Fruit fly (Drosophila melanogaster) whole organism, prepupa: Measurements from ENCODE around the gene CG14989.
A peak's percentile ranks its signal among the peaks of the same experiment; 100 is the strongest.

Source experiments
- Blimp-1 ChIP-seq: fragments of 200-800 bp; sonication (Bioruptor generic); optimal IDR thresholded peaks from 3 replicates; lab custom pipeline; 2017; ENCODE audit warnings: missing biosample characterization, missing genetic modification characterization, mild to moderate bottlenecking, moderate library complexity, missing genetic modification reagents
- CG10631 ChIP-seq: fragments of 200-800 bp; sonication (Bioruptor generic); optimal IDR thresholded peaks from 2 replicates; lab custom pipeline; 2016; ENCODE audit warnings: missing biosample characterization, missing genetic modification characterization
- CG15336 ChIP-seq: fragments of 200-800 bp; sonication (Bioruptor generic); IDR thresholded peaks from 2 replicates; pipeline ENCODE4 v1.3.6; 2022; ENCODE audit warnings: missing biosample characterization, missing genetic modification characterization
- CG3032 ChIP-seq: fragments of 200-800 bp; optimal IDR thresholded peaks from 2 replicates; lab custom pipeline; 2019; ENCODE audit warnings: missing biosample characterization, mild to moderate bottlenecking, missing genetic modification characterization, moderate library complexity
- CG6163 ChIP-seq: fragments of 200-800 bp; sonication (Bioruptor generic); IDR thresholded peaks from 3 replicates; pipeline ENCODE4 v1.3.6; 2022; ENCODE audit warnings: missing biosample characterization, missing genetic modification characterization
- CG6276 ChIP-seq: fragments of 200-800 bp; sonication (Bioruptor generic); optimal IDR thresholded peaks from 2 replicates; lab custom pipeline; 2017; ENCODE audit warnings: missing biosample characterization, mild to moderate bottlenecking, missing genetic modification characterization
- CG6854 ChIP-seq: fragments of 200-800 bp; sonication (Bioruptor generic); optimal IDR thresholded peaks from 2 replicates; lab custom pipeline; 2017; ENCODE audit warnings: missing biosample characterization, mild to moderate bottlenecking, missing genetic modification characterization
- CG7368 ChIP-seq: fragments of 200-800 bp; sonication (Bioruptor generic); optimal IDR thresholded peaks from 3 replicates; lab custom pipeline; 2016; ENCODE audit warnings: missing biosample characterization, missing genetic modification characterization
- CG8119 ChIP-seq: fragments of 200-800 bp; sonication (Bioruptor generic); IDR thresholded peaks from 3 replicates; pipeline ENCODE4 v1.3.6; 2022; ENCODE audit warnings: missing biosample characterization, missing genetic modification characterization
- CG9139 ChIP-seq: fragments of 200-800 bp; sonication (Bioruptor generic); optimal IDR thresholded peaks from 3 replicates; lab custom pipeline; 2017; ENCODE audit warnings: missing biosample characterization, mild to moderate bottlenecking, missing genetic modification characterization
- Eip75B ChIP-seq: fragments of 200-800 bp; sonication (Bioruptor generic); optimal IDR thresholded peaks from 3 replicates; lab custom pipeline; 2016; ENCODE audit warnings: missing biosample characterization, missing genetic modification characterization
- Eip78C ChIP-seq: fragments of 200-800 bp; sonication (Bioruptor generic); peaks from one replicate; lab custom pipeline; 2016; ENCODE audit warnings: missing biosample characterization, missing genetic modification characterization
- Eip93F ChIP-seq: fragments of 200-800 bp; sonication (Bioruptor generic); optimal IDR thresholded peaks from 2 replicates; lab custom pipeline; 2016; ENCODE audit warnings: missing biosample characterization, mild to moderate bottlenecking, missing genetic modification characterization
- Ets21C ChIP-seq: fragments of 200-800 bp; sonication (Bioruptor generic); optimal IDR thresholded peaks from 3 replicates; lab custom pipeline; 2016; ENCODE audit warnings: missing biosample characterization, missing genetic modification characterization
- Ets96B ChIP-seq: fragments of 200-800 bp; optimal IDR thresholded peaks from 2 replicates; lab custom pipeline; 2019; ENCODE audit warnings: missing biosample characterization, mild to moderate bottlenecking, missing genetic modification characterization, moderate library complexity
- Gug ChIP-seq: fragments of 200-800 bp; sonication (Bioruptor generic); IDR thresholded peaks from 2 replicates; pipeline ENCODE4 v1.3.6; 2022; ENCODE audit warnings: missing biosample characterization, missing genetic modification characterization
- Hr38 ChIP-seq: sonication (Bioruptor generic); optimal IDR thresholded peaks from 2 replicates; lab custom pipeline; 2016; ENCODE audit warnings: missing biosample characterization, missing genetic modification characterization
- Hr4 ChIP-seq: fragments of 200-800 bp; sonication (Bioruptor generic); optimal IDR thresholded peaks from 3 replicates; lab custom pipeline; 2016; ENCODE audit warnings: missing biosample characterization, missing genetic modification characterization
- Met ChIP-seq: fragments of 200-800 bp; sonication (Bioruptor generic); optimal IDR thresholded peaks from 3 replicates; lab custom pipeline; 2016; ENCODE audit warnings: missing biosample characterization, missing genetic modification characterization
- OdsH ChIP-seq: fragments of 200-800 bp; sonication (Bioruptor generic); optimal IDR thresholded peaks from 3 replicates; lab custom pipeline; 2016; ENCODE audit warnings: missing biosample characterization, missing genetic modification characterization
- Sox15 ChIP-seq: fragments of 200-800 bp; sonication (Bioruptor generic); optimal IDR thresholded peaks from 3 replicates; lab custom pipeline; 2016; ENCODE audit warnings: missing biosample characterization, missing genetic modification characterization
- acj6 ChIP-seq: fragments of 200-800 bp; sonication (Bioruptor generic); optimal IDR thresholded peaks from 3 replicates; lab custom pipeline; 2016; ENCODE audit warnings: missing biosample characterization, missing genetic modification characterization
- cyc ChIP-seq: fragments of 200-800 bp; sonication (Bioruptor generic); optimal IDR thresholded peaks from 3 replicates; lab custom pipeline; 2016; ENCODE audit warnings: missing biosample characterization, missing genetic modification characterization
- eg ChIP-seq: fragments of 200-800 bp; sonication (Bioruptor generic); IDR thresholded peaks from 3 replicates; pipeline ENCODE4 v1.3.6; 2022; ENCODE audit warnings: missing biosample characterization, missing genetic modification characterization
- esn ChIP-seq: fragments of 200-800 bp; sonication (Bioruptor generic); optimal IDR thresholded peaks from 2 replicates; lab custom pipeline; 2016; ENCODE audit warnings: missing biosample characterization, mild to moderate bottlenecking, missing genetic modification characterization, moderate library complexity
- fd59A ChIP-seq: fragments of 200-800 bp; sonication (Bioruptor generic); optimal IDR thresholded peaks from 2 replicates; lab custom pipeline; 2017; ENCODE audit warnings: missing biosample characterization, mild to moderate bottlenecking, missing genetic modification characterization, missing genetic modification reagents
- fd85E ChIP-seq: fragments of 200-800 bp; sonication (Bioruptor generic); optimal IDR thresholded peaks from 3 replicates; lab custom pipeline; 2016; ENCODE audit warnings: missing biosample characterization, missing genetic modification characterization
- fkh ChIP-seq: fragments of 200-800 bp; sonication (Bioruptor generic); optimal IDR thresholded peaks from 3 replicates; lab custom pipeline; 2017; ENCODE audit warnings: missing biosample characterization, mild to moderate bottlenecking, missing genetic modification characterization, moderate library complexity
- lz ChIP-seq: fragments of 200-800 bp; sonication (Bioruptor generic); optimal IDR thresholded peaks from 3 replicates; lab custom pipeline; 2016; ENCODE audit warnings: missing biosample characterization, missing genetic modification characterization
- net ChIP-seq: fragments of 200-800 bp; sonication (Bioruptor generic); optimal IDR thresholded peaks from 3 replicates; lab custom pipeline; 2016; ENCODE audit warnings: missing biosample characterization, missing genetic modification characterization
- pdm3 ChIP-seq: fragments of 200-800 bp; sonication (Bioruptor generic); optimal IDR thresholded peaks from 3 replicates; lab custom pipeline; 2016; ENCODE audit warnings: missing biosample characterization, missing genetic modification characterization
- spab ChIP-seq: fragments of 200-800 bp; sonication (Bioruptor generic); optimal IDR thresholded peaks from 2 replicates; lab custom pipeline; 2017; ENCODE audit warnings: missing biosample characterization, mild to moderate bottlenecking, missing genetic modification characterization, missing genetic modification reagents
- ss ChIP-seq, 2 experiments: fragments of 200-800 bp; sonication (Bioruptor generic); optimal IDR thresholded peaks; 2 replicates in 1 of 2; 3 replicates in 1 of 2; lab custom pipeline; 2017 to 2018; ENCODE audit warnings: mild to moderate bottlenecking in 2 of 2, missing biosample characterization in 2 of 2, missing genetic modification characterization in 2 of 2, moderate library complexity in 1 of 2
- svp ChIP-seq: fragments of 200-800 bp; sonication (Bioruptor generic); peaks from one replicate; lab custom pipeline; 2016; ENCODE audit warnings: missing biosample characterization, missing genetic modification characterization

CG14989 gene

DNA sequence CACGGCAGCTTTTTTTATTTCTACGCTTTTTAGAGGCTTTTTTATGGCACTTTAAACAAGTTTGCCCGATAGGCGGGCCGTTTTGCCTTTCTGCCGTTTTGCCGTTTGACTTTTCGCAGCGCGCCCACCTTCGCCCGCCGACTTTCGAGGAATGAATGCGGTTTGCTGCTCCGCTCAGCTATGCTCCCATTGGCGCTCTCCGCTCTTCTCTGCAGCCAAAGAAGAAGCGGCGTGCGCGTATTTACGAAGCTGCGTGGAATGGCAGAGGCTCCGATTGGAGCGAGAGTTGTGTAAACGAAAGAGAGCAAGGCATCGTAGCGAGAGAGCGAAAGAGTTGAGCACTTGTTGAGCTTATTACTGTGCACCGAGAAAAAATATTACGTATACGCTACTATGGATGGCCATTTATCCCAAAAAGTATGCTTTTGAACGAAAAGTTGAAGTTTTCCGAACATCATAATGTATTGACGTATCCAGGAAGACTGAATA lies 15.8 kb upstream of the CG14989 start, which contains the start of gene wit (continued):
- TF ChIP-seq lz (GFP tag; lab: Kevin White, UChicago): peak; percentile 24
- no peak for TF ChIP-seq Blimp-1 (GFP tag; lab: Kevin White, UChicago)
- TF ChIP-seq Hr38 (GFP tag; lab: Kevin White, UChicago): no peak
- no peak for TF ChIP-seq Eip93F (GFP tag; lab: Kevin White, UChicago)
- peak; percentile 69; the same call in 1 of the 2 replicates for TF ChIP-seq CG15336 (GFP tag; lab: Robert Waterston, UW)
- TF ChIP-seq CG6276 (GFP tag; lab: Kevin White, UChicago): peak; percentile 58
- peak; percentile 35 to 43 for TF ChIP-seq ss (GFP tag; optimal IDR thresholded peaks at IDR 0.05; lab: Kevin White, UChicago)
- TF ChIP-seq esn (GFP tag; lab: Kevin White, UChicago): peak; percentile 38
- TF ChIP-seq Eip78C (GFP tag; lab: Kevin White, UChicago): peak; percentile 75
- TF ChIP-seq fkh: peak; percentile 21
- peak; percentile 56 for TF ChIP-seq Hr4 (GFP tag; lab: Kevin White, UChicago)
- TF ChIP-seq spab (GFP tag; lab: Kevin White, UChicago): no peak
- TF ChIP-seq Sox15: no peak
- TF ChIP-seq fd59A: no peak
- no peak for TF ChIP-seq CG3032
- no peak for TF ChIP-seq fd85E (GFP tag; lab: Kevin White, UChicago)
- peak; percentile 14 for TF ChIP-seq Eip75B
- no peak for TF ChIP-seq Ets21C (GFP tag; lab: Kevin White, UChicago)
- peak; percentile 87 for TF ChIP-seq CG6854 (GFP tag; lab: Kevin White, UChicago)
- peak; percentile 38 for TF ChIP-seq net
- peak; percentile 55; the same call in 1 of the 3 replicates for TF ChIP-seq CG6163 (GFP tag; lab: Robert Waterston, UW)
- TF ChIP-seq cyc (GFP tag; lab: Kevin White, UChicago): no peak

DNA sequence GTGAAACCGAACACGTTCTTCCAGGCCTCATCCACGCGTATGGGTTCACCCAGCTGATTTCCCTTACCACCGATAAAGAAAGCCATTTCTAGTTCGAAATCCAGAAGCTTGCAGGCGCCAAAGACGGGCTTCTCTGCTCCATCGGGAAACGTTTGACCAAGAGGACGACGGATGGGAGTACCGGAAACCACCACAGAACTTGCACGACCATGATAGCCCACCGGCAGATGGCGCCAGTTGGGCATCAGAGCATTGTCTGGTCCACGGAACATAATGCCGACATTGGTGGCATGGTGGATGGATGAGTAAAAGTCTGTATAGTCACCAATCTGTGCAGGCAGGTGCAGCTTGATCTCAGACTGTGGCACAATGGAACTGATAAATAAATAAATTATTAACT lies 14.7 kb upstream of the CG14989 start:
- no peak for TF ChIP-seq CG10631 (GFP tag; lab: Kevin White, UChicago)
- TF ChIP-seq net: no peak
- TF ChIP-seq esn (GFP tag; lab: Kevin White, UChicago): no peak
- no peak for TF ChIP-seq Eip78C (GFP tag; lab: Kevin White, UChicago)
- TF ChIP-seq CG6854 (GFP tag; lab: Kevin White, UChicago): no peak
- TF ChIP-seq fd85E (GFP tag; lab: Kevin White, UChicago): no peak
- TF ChIP-seq CG15336 (GFP tag; lab: Robert Waterston, UW): no peak
- no peak for TF ChIP-seq CG7368 (GFP tag; lab: Kevin White, UChicago)
- TF ChIP-seq CG8119 (GFP tag; lab: Robert Waterston, UW): no peak
- TF ChIP-seq Ets96B: no peak
- TF ChIP-seq Gug (GFP tag; lab: Robert Waterston, UW): no peak
- TF ChIP-seq, all 60 proteins: peak for 0

DNA sequence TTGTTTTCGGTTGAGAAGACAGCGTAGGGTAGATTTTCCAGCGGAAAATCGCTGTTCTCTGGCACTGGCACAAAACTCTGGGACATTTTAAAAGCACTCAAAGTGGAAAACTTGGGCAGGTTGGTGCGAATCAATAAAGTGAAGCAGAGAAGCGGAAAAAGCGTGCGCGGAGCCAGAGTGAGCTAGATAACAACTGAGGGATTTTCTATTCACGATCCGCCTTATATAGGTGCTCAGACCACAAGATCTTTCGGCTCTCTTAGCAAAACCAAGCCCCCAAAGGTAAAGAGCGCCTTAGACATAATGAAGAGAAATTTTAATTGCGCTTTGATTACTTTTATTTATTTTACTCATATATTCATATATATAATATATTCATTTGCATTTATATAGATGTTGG lies 13.6 kb upstream of the CG14989 start, which contains the start of gene Faa:
Gene Faa, minus strand, starts transcription at position 200 of the 400 bp plus-strand sequence.
- TF ChIP-seq acj6 (GFP tag; lab: Kevin White, UChicago) (no peak), eg (GFP tag; lab: Robert Waterston, UW) (peak; percentile 22; the same call in 1 of the 3 replicates), CG15336 (GFP tag; lab: Robert Waterston, UW) (0 out of 2 replicates have a peak, but pooled peaks have one; percentile 11), OdsH (GFP tag; lab: Kevin White, UChicago) (no peak), svp (GFP tag; lab: Kevin White, UChicago) (peak; percentile 42), Met (GFP tag; lab: Kevin White, UChicago) (no peak)
- TF ChIP-seq, all 60 proteins: peak for 3

DNA sequence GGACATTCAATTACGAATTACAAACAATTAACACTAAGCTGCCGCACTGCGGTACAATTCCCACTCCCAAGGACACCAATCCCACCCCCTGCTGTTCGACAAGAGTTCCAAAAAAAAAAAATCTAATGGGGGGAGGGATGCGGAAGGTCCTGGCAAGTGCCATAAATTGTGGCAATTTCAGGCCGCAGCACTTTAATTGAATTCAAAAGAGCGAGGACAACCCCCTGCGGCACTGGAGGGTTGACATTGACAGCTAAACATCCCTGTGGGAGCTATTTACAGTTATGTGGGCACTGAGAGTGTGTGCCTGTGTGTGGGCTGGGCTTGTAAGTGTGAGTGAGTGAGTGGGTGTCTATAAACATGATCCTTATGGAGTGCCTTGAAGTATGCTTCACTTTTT lies 10.5 kb upstream of the CG14989 start:
- TF ChIP-seq pdm3 (GFP tag; lab: Kevin White, UChicago): no peak
- no peak for TF ChIP-seq CG9139 (GFP tag; lab: Kevin White, UChicago)
- no peak for TF ChIP-seq fd85E (GFP tag; lab: Kevin White, UChicago)
